Worm (Caenorhabditis elegans): ENCODE data around the gene F21C10.10.

DNA sequence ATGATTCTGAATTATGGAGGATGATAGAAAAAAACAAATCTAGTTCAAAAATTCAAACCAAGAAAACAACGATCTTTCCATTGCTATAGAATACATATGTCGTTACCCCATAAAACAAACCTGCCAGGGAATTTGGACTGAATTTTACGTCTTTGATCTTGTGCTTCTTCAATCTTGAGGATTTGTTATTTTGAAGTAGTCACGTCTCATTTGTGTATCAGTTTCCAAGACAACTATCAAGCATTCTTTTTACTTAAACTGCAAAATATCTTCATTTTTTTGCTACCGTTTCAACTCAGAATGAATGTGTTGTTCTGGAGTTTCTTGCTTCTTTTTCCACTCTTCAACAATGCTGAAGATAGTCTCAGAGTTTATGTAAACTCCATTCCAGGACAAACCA lies 34.7 kb downstream of the F21C10.10 start, which contains the start of gene F21C10.19:
- TF ChIP-seq ama-1 (optimal IDR thresholded peaks at IDR 0.05), result no peak
- no peak for TF ChIP-seq pes-1 (GFP tag; IDR thresholded peaks at IDR 0.05)
- TF ChIP-seq F13C5.2 (tag; optimal IDR thresholded peaks at IDR 0.05), result no peak
- TF ChIP-seq tbx-11 (GFP tag; IDR thresholded peaks at IDR 0.05), result no peak
